Worm (Caenorhabditis elegans) whole organism, late embryonic: ENCODE data around the gene R08F11.4.

Experiments used
- K02D7.2 ChIP-seq: sonication (generic microtip); optimal IDR thresholded peaks from 2 replicates; lab custom pipeline; 2017; ENCODE audit warnings: mild to moderate bottlenecking, missing genetic modification characterization, missing compliant biosample characterization
- ama-1 ChIP-seq: fragments of 150-350 bp; optimal IDR thresholded peaks from 2 replicates; lab custom pipeline; 2014
- ceh-2 ChIP-seq: sonication (generic microtip); optimal IDR thresholded peaks from 2 replicates; lab custom pipeline; 2016; ENCODE audit warnings: missing genotype, missing genetic modification characterization, missing compliant biosample characterization
- ceh-9 ChIP-seq: sonication (generic microtip); optimal IDR thresholded peaks from 2 replicates; lab custom pipeline; 2016; ENCODE audit warnings: mild to moderate bottlenecking, missing genetic modification characterization, inconsistent platforms, missing compliant biosample characterization
- dve-1 ChIP-seq: sonication (generic microtip); optimal IDR thresholded peaks from 2 replicates; lab custom pipeline; 2017; ENCODE audit warnings: antibody characterized with exemption, mild to moderate bottlenecking, missing genetic modification characterization, missing compliant biosample characterization
- elt-2 ChIP-seq: sonication (generic microtip); optimal IDR thresholded peaks from 2 replicates; lab custom pipeline; 2016; ENCODE audit warnings: missing genetic modification reagents, missing genetic modification characterization, missing compliant biosample characterization
- fkh-6 ChIP-seq: sonication (generic microtip); optimal IDR thresholded peaks from 2 replicates; lab custom pipeline; 2016; ENCODE audit warnings: missing genetic modification characterization, missing compliant biosample characterization
- hlh-13 ChIP-seq: fragments of 200-800 bp; sonication (Bioruptor generic); optimal IDR thresholded peaks from 2 replicates; lab custom pipeline; 2018; ENCODE audit warnings: mild to moderate bottlenecking, missing genetic modification characterization, missing compliant biosample characterization
- lin-11 ChIP-seq: fragments of 200-800 bp; sonication (Bioruptor generic); optimal IDR thresholded peaks from 2 replicates; lab custom pipeline; 2018; ENCODE audit warnings: mild to moderate bottlenecking, missing genetic modification characterization, missing compliant biosample characterization
- nfya-1 ChIP-seq: sonication (generic microtip); optimal IDR thresholded peaks from 2 replicates; lab custom pipeline; 2017; ENCODE audit warnings: missing genetic modification characterization, mild to moderate bottlenecking, missing compliant biosample characterization, antibody characterized with exemption, moderate library complexity
- nhr-232 ChIP-seq: sonication (generic microtip); optimal IDR thresholded peaks from 2 replicates; lab custom pipeline; 2016; ENCODE audit warnings: missing genetic modification characterization, missing compliant biosample characterization
- pag-3 ChIP-seq: sonication (generic microtip); optimal IDR thresholded peaks from 2 replicates; lab custom pipeline; 2016; ENCODE audit warnings: missing compliant biosample characterization, missing genetic modification characterization, borderline replicate concordance
- unc-86 ChIP-seq: sonication (generic microtip); optimal IDR thresholded peaks from 2 replicates; lab custom pipeline; 2016; ENCODE audit warnings: missing genetic modification characterization, missing compliant biosample characterization

ce11 chrV:3810035-3810434 is 4.7 kb upstream of the R08F11.4 start:
- TF ChIP-seq ceh-2 (tag; lab: Kevin White, UChicago): no peak
- no peak for TF ChIP-seq ama-1 (lab: Kevin White, UChicago)
- no peak for TF ChIP-seq unc-86 (tag; lab: Kevin White, UChicago)
- no peak for TF ChIP-seq ceh-9 (tag; lab: Kevin White, UChicago)
- no peak for TF ChIP-seq K02D7.2 (tag; lab: Kevin White, UChicago)
- TF ChIP-seq nhr-232 (tag; lab: Kevin White, UChicago): no peak
- no peak for TF ChIP-seq nfya-1
- no peak for TF ChIP-seq elt-2 (tag; lab: Kevin White, UChicago)
- no peak for TF ChIP-seq dve-1 (tag; lab: Kevin White, UChicago)
- no peak for TF ChIP-seq hlh-13 (GFP tag; lab: Kevin White, UChicago)
- TF ChIP-seq lin-11 (tag; lab: Kevin White, UChicago): no peak
- TF ChIP-seq fkh-6: no peak
- no peak for TF ChIP-seq pag-3 (tag; lab: Kevin White, UChicago)
